Fruit fly (Drosophila melanogaster) whole organism, embryonic: Measurements from ENCODE around the gene MTPAP.
A peak's percentile ranks its signal among the peaks of the same experiment; 100 is the strongest.

Experiments
- ATbp ChIP-seq: fragments of 200-800 bp; sonication (Bioruptor generic); optimal IDR thresholded peaks from 2 replicates; lab custom pipeline; 2017; ENCODE audit warnings: missing biosample characterization, mild to moderate bottlenecking, missing genetic modification characterization, missing genetic modification reagents
- Atf-2 ChIP-seq: fragments of 200-800 bp; sonication (Bioruptor generic); optimal IDR thresholded peaks from 2 replicates; lab custom pipeline; 2016; ENCODE audit warnings: missing biosample characterization, missing genetic modification characterization
- B-H1 ChIP-seq: fragments of 200-800 bp; sonication (Bioruptor generic); IDR thresholded peaks from 3 replicates; pipeline ENCODE4 v1.3.6; 2022; ENCODE audit warnings: missing biosample characterization, missing genetic modification characterization
- CG10431 ChIP-seq: fragments of 200-800 bp; sonication (Bioruptor generic); optimal IDR thresholded peaks from 3 replicates; lab custom pipeline; 2018; ENCODE audit warnings: missing biosample characterization, mild to moderate bottlenecking, missing genetic modification characterization
- CG11398 ChIP-seq: fragments of 200-800 bp; sonication (Bioruptor generic); optimal IDR thresholded peaks from 2 replicates; lab custom pipeline; 2016; ENCODE audit warnings: missing biosample characterization, missing genetic modification characterization
- CG12769 ChIP-seq: fragments of 200-800 bp; sonication (Bioruptor generic); optimal IDR thresholded peaks from 2 replicates; lab custom pipeline; 2019; ENCODE audit warnings: missing biosample characterization, mild to moderate bottlenecking, missing genetic modification characterization, moderate library complexity
- CG13894 ChIP-seq: fragments of 200-800 bp; sonication (Bioruptor generic); optimal IDR thresholded peaks from 3 replicates; lab custom pipeline; 2018; ENCODE audit warnings: missing biosample characterization, mild to moderate bottlenecking, missing genetic modification characterization, moderate library complexity
- CG15479 ChIP-seq: fragments of 200-800 bp; sonication (Bioruptor generic); optimal IDR thresholded peaks from 3 replicates; lab custom pipeline; 2019; ENCODE audit warnings: missing biosample characterization, mild to moderate bottlenecking, missing genetic modification characterization, moderate library complexity
- CG15514 ChIP-seq: fragments of 200-800 bp; sonication (Bioruptor generic); optimal IDR thresholded peaks from 3 replicates; lab custom pipeline; 2017; ENCODE audit warnings: missing biosample characterization, missing genetic modification characterization, mild to moderate bottlenecking, moderate library complexity, missing genetic modification reagents
- CG1603 ChIP-seq: fragments of 200-800 bp; sonication (Bioruptor generic); optimal IDR thresholded peaks from 2 replicates; lab custom pipeline; 2019; ENCODE audit warnings: missing biosample characterization, mild to moderate bottlenecking, missing genetic modification characterization, moderate library complexity
- CG17186 ChIP-seq: fragments of 200-800 bp; sonication (Bioruptor generic); optimal IDR thresholded peaks from 3 replicates; lab custom pipeline; 2017; ENCODE audit warnings: missing biosample characterization, missing genetic modification reagents, missing genetic modification characterization
- CG17802 ChIP-seq: fragments of 200-800 bp; sonication (Bioruptor generic); optimal IDR thresholded peaks from 2 replicates; lab custom pipeline; 2018; ENCODE audit warnings: missing biosample characterization, mild to moderate bottlenecking, missing genetic modification characterization, moderate library complexity
- CG18262 ChIP-seq: fragments of 200-800 bp; optimal IDR thresholded peaks from 3 replicates; lab custom pipeline; 2019; ENCODE audit warnings: missing biosample characterization, mild to moderate bottlenecking, missing genetic modification characterization, moderate library complexity
- CG2120 ChIP-seq: fragments of 200-800 bp; sonication (Bioruptor generic); optimal IDR thresholded peaks from 3 replicates; lab custom pipeline; 2016; ENCODE audit warnings: missing biosample characterization, missing genetic modification characterization
- CG2199 ChIP-seq: fragments of 200-800 bp; sonication (Bioruptor generic); IDR thresholded peaks from 3 replicates; pipeline ENCODE4 v1.3.6; 2022; ENCODE audit warnings: missing biosample characterization, missing genetic modification characterization
- CG2712 ChIP-seq: fragments of 200-800 bp; optimal IDR thresholded peaks from 3 replicates; lab custom pipeline; 2019; ENCODE audit warnings: missing biosample characterization, mild to moderate bottlenecking, missing genetic modification characterization, moderate library complexity
- CG3065 ChIP-seq: fragments of 200-800 bp; sonication (Bioruptor generic); optimal IDR thresholded peaks from 2 replicates; lab custom pipeline; 2016; ENCODE audit warnings: missing biosample characterization, missing genetic modification characterization
- CG3163 ChIP-seq: fragments of 200-800 bp; sonication (Bioruptor generic); optimal IDR thresholded peaks from 3 replicates; lab custom pipeline; 2016; ENCODE audit warnings: missing biosample characterization, missing genetic modification characterization
- CG34376 ChIP-seq: fragments of 200-800 bp; sonication (Bioruptor generic); optimal IDR thresholded peaks from 2 replicates; lab custom pipeline; 2018; ENCODE audit warnings: missing biosample characterization, mild to moderate bottlenecking, missing genetic modification characterization
- CG42726 ChIP-seq: fragments of 200-800 bp; sonication (Bioruptor generic); IDR thresholded peaks from 2 replicates; pipeline ENCODE4 v1.3.6; 2022; ENCODE audit warnings: missing biosample characterization, missing genetic modification characterization; ENCODE audit not compliant: partially characterized antibody
- CG6765 ChIP-seq: fragments of 200-800 bp; sonication (Bioruptor generic); optimal IDR thresholded peaks from 3 replicates; lab custom pipeline; 2017; ENCODE audit warnings: missing biosample characterization, mild to moderate bottlenecking, missing genetic modification characterization
- E2f2 ChIP-seq: fragments of 200-800 bp; sonication (Bioruptor generic); IDR thresholded peaks from 2 replicates; pipeline ENCODE4 v1.3.6; 2022; ENCODE audit warnings: missing biosample characterization, missing genetic modification characterization
- Ets65A ChIP-seq: fragments of 200-800 bp; sonication (Bioruptor generic); peaks from one replicate; lab custom pipeline; 2016; ENCODE audit warnings: missing biosample characterization, missing genetic modification characterization
- HHEX ChIP-seq: fragments of 200-800 bp; sonication (Bioruptor generic); optimal IDR thresholded peaks from 3 replicates; lab custom pipeline; 2017; ENCODE audit warnings: missing biosample characterization, mild to moderate bottlenecking, missing genetic modification characterization, missing genetic modification reagents
- HLHmδ ChIP-seq: fragments of 200-800 bp; sonication (Bioruptor generic); optimal IDR thresholded peaks from 2 replicates; lab custom pipeline; 2018; ENCODE audit warnings: missing biosample characterization, mild to moderate bottlenecking, missing genetic modification characterization, moderate library complexity
- Hand ChIP-seq: fragments of 200-800 bp; sonication (Bioruptor generic); optimal IDR thresholded peaks from 2 replicates; lab custom pipeline; 2017; ENCODE audit warnings: mild to moderate bottlenecking, missing biosample characterization, missing genetic modification reagents, missing genetic modification characterization
- Hr3 ChIP-seq: fragments of 200-800 bp; sonication (Bioruptor generic); optimal IDR thresholded peaks from 3 replicates; lab custom pipeline; 2016; ENCODE audit warnings: missing biosample characterization, missing genetic modification characterization
- MTF-1 ChIP-seq: fragments of 200-800 bp; sonication (Bioruptor generic); optimal IDR thresholded peaks from 2 replicates; lab custom pipeline; 2018; ENCODE audit warnings: missing biosample characterization, mild to moderate bottlenecking, missing genetic modification characterization, borderline replicate concordance
- Nf-YC ChIP-seq: fragments of 200-800 bp; optimal IDR thresholded peaks from 3 replicates; lab custom pipeline; 2019; ENCODE audit warnings: missing biosample characterization, mild to moderate bottlenecking, missing genetic modification characterization, moderate library complexity
- NfI ChIP-seq: fragments of 200-800 bp; sonication (Bioruptor generic); optimal IDR thresholded peaks from 3 replicates; lab custom pipeline; 2018; ENCODE audit warnings: missing biosample characterization, mild to moderate bottlenecking, missing genetic modification characterization, moderate library complexity
- ac ChIP-seq: fragments of 200-800 bp; sonication (Bioruptor generic); optimal IDR thresholded peaks from 3 replicates; lab custom pipeline; 2017; ENCODE audit warnings: missing biosample characterization, mild to moderate bottlenecking, missing genetic modification characterization
- croc ChIP-seq: fragments of 200-800 bp; sonication (Bioruptor generic); conservative IDR thresholded peaks from 3 replicates; pipeline ENCODE4 v1.3.6; 2022; ENCODE audit warnings: missing biosample characterization, missing genetic modification characterization
- crp ChIP-seq, 2 experiments: fragments of 200-800 bp; sonication (Bioruptor generic); optimal IDR thresholded peaks; 2 replicates in 1 of 2; 3 replicates in 1 of 2; lab custom pipeline; 2017; ENCODE audit warnings: missing biosample characterization in 2 of 2, missing genetic modification characterization in 2 of 2, mild to moderate bottlenecking in 1 of 2, moderate library complexity in 1 of 2
- en ChIP-seq: fragments of 200-800 bp; sonication (Bioruptor generic); optimal IDR thresholded peaks from 2 replicates; lab custom pipeline; 2016; ENCODE audit warnings: missing biosample characterization, missing genetic modification characterization
- gsb-n ChIP-seq: fragments of 200-800 bp; sonication (Bioruptor generic); optimal IDR thresholded peaks from 3 replicates; lab custom pipeline; 2018; ENCODE audit warnings: missing biosample characterization, mild to moderate bottlenecking, missing genetic modification characterization
- jigr1 ChIP-seq: fragments of 200-800 bp; sonication (Bioruptor generic); IDR thresholded peaks from 3 replicates; pipeline ENCODE4 v1.3.6; 2022; ENCODE audit warnings: missing biosample characterization, missing genetic modification characterization
- kah ChIP-seq: fragments of 200-800 bp; sonication (Bioruptor generic); optimal IDR thresholded peaks from 2 replicates; lab custom pipeline; 2018; ENCODE audit warnings: missing biosample characterization, mild to moderate bottlenecking, missing genetic modification characterization
- lov ChIP-seq, 2 experiments: fragments of 200-800 bp in 1 of 2; fragments of >200 bp in 1 of 2; sonication (Bioruptor generic) in 1 of 2; IDR thresholded peaks in 1 of 2; optimal IDR thresholded peaks in 1 of 2; 2 replicates in 1 of 2; 3 replicates in 1 of 2; pipeline versions ENCODE4 v1.3.6 to Lab custom; 2017 to 2022; ENCODE audit warnings: missing biosample characterization in 1 of 2, missing genetic modification characterization in 1 of 2
- maf-S ChIP-seq: fragments of 200-800 bp; sonication (Bioruptor generic); optimal IDR thresholded peaks from 2 replicates; lab custom pipeline; 2016; ENCODE audit warnings: missing biosample characterization, missing genetic modification characterization
- mld ChIP-seq: fragments of 200-800 bp; sonication (Bioruptor generic); IDR thresholded peaks from 3 replicates; pipeline ENCODE4 v1.3.6; 2022; ENCODE audit warnings: missing biosample characterization, missing genetic modification characterization; ENCODE audit not compliant: partially characterized antibody
- org-1 ChIP-seq: fragments of 200-800 bp; sonication (Bioruptor generic); optimal IDR thresholded peaks from 2 replicates; lab custom pipeline; 2017; ENCODE audit warnings: missing biosample characterization, missing genetic modification characterization
- pita ChIP-seq: fragments of 200-800 bp; sonication (Bioruptor generic); optimal IDR thresholded peaks from 2 replicates; lab custom pipeline; 2017; ENCODE audit warnings: missing biosample characterization, mild to moderate bottlenecking, missing genetic modification characterization
- sima ChIP-seq: fragments of 200-800 bp; sonication (Bioruptor generic); optimal IDR thresholded peaks from 2 replicates; lab custom pipeline; 2016; ENCODE audit warnings: missing biosample characterization, missing genetic modification characterization
- sisA ChIP-seq: fragments of 200-800 bp; sonication (Bioruptor generic); IDR thresholded peaks from 2 replicates; pipeline ENCODE4 v1.3.6; 2022; ENCODE audit warnings: missing biosample characterization, missing genetic modification characterization
- slp2 ChIP-seq: fragments of 200-800 bp; sonication (Bioruptor generic); optimal IDR thresholded peaks from 2 replicates; lab custom pipeline; 2016; ENCODE audit warnings: missing biosample characterization, missing genetic modification characterization
- so ChIP-seq: fragments of 200-800 bp; sonication (Bioruptor generic); IDR thresholded peaks from 3 replicates; pipeline ENCODE4 v1.3.6; 2022; ENCODE audit warnings: missing biosample characterization, missing genetic modification characterization
- sqz ChIP-seq: fragments of 200-800 bp; sonication (Bioruptor generic); optimal IDR thresholded peaks from 3 replicates; lab custom pipeline; 2018; ENCODE audit warnings: missing biosample characterization, mild to moderate bottlenecking, missing genetic modification characterization
- sr ChIP-seq: fragments of 200-800 bp; sonication (Bioruptor generic); IDR thresholded peaks from 3 replicates; pipeline ENCODE4 v1.3.6; 2022; ENCODE audit warnings: missing biosample characterization, missing genetic modification characterization
- ssp ChIP-seq: fragments of 200-800 bp; sonication (Bioruptor generic); IDR thresholded peaks from 2 replicates; pipeline ENCODE4 v1.3.6; 2022; ENCODE audit warnings: missing biosample characterization, missing genetic modification characterization
- stc ChIP-seq: fragments of 200-800 bp; sonication (Bioruptor generic); IDR thresholded peaks from 2 replicates; pipeline ENCODE4 v1.3.6; 2022; ENCODE audit warnings: missing biosample characterization, missing genetic modification characterization
- wor ChIP-seq: fragments of 200-800 bp; sonication (Bioruptor generic); IDR thresholded peaks from 2 replicates; pipeline ENCODE4 v1.3.6; 2022; ENCODE audit warnings: missing biosample characterization, missing genetic modification characterization

MTPAP gene

dm6 chrX:1341944-1342392 lies 7.2 kb downstream of the MTPAP start, which contains the start of gene Naa30A (continued):
- peak; percentile 97 for TF ChIP-seq mld (GFP tag; lab: Robert Waterston, UW)
- no peak for TF ChIP-seq jigr1
- no peak for TF ChIP-seq slp2
- no peak for TF ChIP-seq CG13894 (tag; lab: Kevin White, UChicago)
- TF ChIP-seq Nf-YC (tag; lab: Kevin White, UChicago), result peak; percentile 44
- TF ChIP-seq ssp (GFP tag; lab: Robert Waterston, UW), result no peak
- peak; percentile 64; the same call in 1 of the 3 replicates for TF ChIP-seq sr
- no peak for TF ChIP-seq gsb-n
- no peak for TF ChIP-seq CG2199 (GFP tag; lab: Robert Waterston, UW)
- TF ChIP-seq NfI (GFP tag; lab: Kevin White, UChicago), result peak; percentile 14
- TF ChIP-seq stc, result no peak
- peak; percentile 44 for TF ChIP-seq CG2712 (tag; lab: Kevin White, UChicago)
- TF ChIP-seq Ets65A (GFP tag; lab: Kevin White, UChicago), result no peak
- TF ChIP-seq sisA (GFP tag; lab: Robert Waterston, UW), result no peak
- TF ChIP-seq CG3163, result no peak
- TF ChIP-seq CG11398, result no peak
- TF ChIP-seq lov (optimal IDR thresholded peaks at IDR 0.05; lab: Kevin White, UChicago), result no peak
- TF ChIP-seq lov (GFP tag; IDR thresholded peaks at IDR 0.05; lab: Robert Waterston, UW), result no peak
- TF ChIP-seq E2f2 (GFP tag; lab: Robert Waterston, UW), result peak; percentile 49
- TF ChIP-seq sima (GFP tag; lab: Kevin White, UChicago), result no peak
- TF ChIP-seq croc, result no peak
- TF ChIP-seq Atf-2 (GFP tag; lab: Kevin White, UChicago), result no peak
- no peak for TF ChIP-seq pita (GFP tag; lab: Kevin White, UChicago)
- TF ChIP-seq CG2120 (GFP tag; lab: Kevin White, UChicago), result peak; percentile 21
- no peak for TF ChIP-seq CG6765
- no peak for TF ChIP-seq Hand
- no peak for TF ChIP-seq en (GFP tag; lab: Kevin White, UChicago)
- TF ChIP-seq B-H1, result no peak
- TF ChIP-seq maf-S (GFP tag; lab: Kevin White, UChicago), result no peak
- TF ChIP-seq CG34376, result no peak
- no peak for TF ChIP-seq ac
- TF ChIP-seq CG12769 (tag; lab: Kevin White, UChicago), result no peak
- TF ChIP-seq org-1, result no peak
- peak; percentile 94 for TF ChIP-seq CG42726 (GFP tag; lab: Robert Waterston, UW)
- no peak for TF ChIP-seq CG17802
- TF ChIP-seq HHEX (GFP tag; lab: Kevin White, UChicago), result no peak
- TF ChIP-seq crp (GFP tag; optimal IDR thresholded peaks at IDR 0.05; lab: Kevin White, UChicago), result peak; percentile 29 to 91
- TF ChIP-seq MTF-1 (GFP tag; lab: Kevin White, UChicago), result no peak
- TF ChIP-seq kah (GFP tag; lab: Kevin White, UChicago), result no peak
- TF ChIP-seq so (GFP tag; lab: Robert Waterston, UW), result no peak
- TF ChIP-seq CG1603 (tag; lab: Kevin White, UChicago), result no peak
- TF ChIP-seq CG15479 (GFP tag; lab: Kevin White, UChicago), result no peak
- TF ChIP-seq CG15514 (GFP tag; lab: Kevin White, UChicago), result peak; percentile 75
- no peak for TF ChIP-seq sqz (GFP tag; lab: Kevin White, UChicago)
- no peak for TF ChIP-seq ATbp (GFP tag; lab: Kevin White, UChicago)
- no peak for TF ChIP-seq HLHmδ
- TF ChIP-seq Hr3 (GFP tag; lab: Kevin White, UChicago), result no peak
- TF ChIP-seq CG3065, result no peak
- peak; percentile 16 for TF ChIP-seq CG18262 (tag; lab: Kevin White, UChicago)
- TF ChIP-seq wor (GFP tag; lab: Robert Waterston, UW), result no peak
- TF ChIP-seq CG10431 (GFP tag; lab: Kevin White, UChicago), result no peak
- peak; percentile 48 for TF ChIP-seq CG17186 (GFP tag; lab: Kevin White, UChicago)
